Worm (Caenorhabditis elegans) whole organism, young adult: ENCODE data around the gene clec-141.

Experiments used
- B0019.2 ChIP-seq: fragments of 200-800 bp; sonication (Bioruptor generic); conservative IDR thresholded peaks from 2 replicates; pipeline ENCODE4 v1.3.6; 2022; ENCODE audit warnings: missing genetic modification reagents, missing genetic modification characterization, missing compliant biosample characterization
- B0035.1 ChIP-seq: sonication (generic microtip); optimal IDR thresholded peaks from 2 replicates; lab custom pipeline; 2016; ENCODE audit warnings: missing genetic modification characterization, mild to moderate bottlenecking, missing compliant biosample characterization, missing genotype, missing genetic modification reagents
- B0336.3 ChIP-seq: fragments of 200-800 bp; sonication (Bioruptor generic); IDR thresholded peaks from 2 replicates; pipeline ENCODE4 v1.3.6; 2022; ENCODE audit warnings: missing genetic modification characterization, missing compliant biosample characterization
- C06A6.2 ChIP-seq: fragments of 200-800 bp; sonication (Bioruptor generic); conservative IDR thresholded peaks from 2 replicates; pipeline ENCODE4 v1.3.6; 2022; ENCODE audit warnings: missing genetic modification characterization, missing compliant biosample characterization
- D2030.7 ChIP-seq: fragments of 200-800 bp; sonication (Bioruptor generic); IDR thresholded peaks from 2 replicates; pipeline ENCODE4 v1.3.6; 2022; ENCODE audit warnings: missing genetic modification reagents, missing genetic modification characterization, missing compliant biosample characterization
- F22D6.2 ChIP-seq: sonication (generic microtip); optimal IDR thresholded peaks from 2 replicates; lab custom pipeline; 2016; ENCODE audit warnings: mild to moderate bottlenecking, missing genetic modification characterization, missing compliant biosample characterization
- F33H1.4 ChIP-seq: fragments of 200-800 bp; sonication (Bioruptor generic); IDR thresholded peaks from 2 replicates; pipeline ENCODE4 v1.3.6; 2022; ENCODE audit warnings: missing genetic modification reagents, missing genetic modification characterization, missing compliant biosample characterization
- F37B4.10 ChIP-seq: fragments of 200-800 bp; sonication (Bioruptor generic); IDR thresholded peaks from 2 replicates; pipeline ENCODE4 v1.3.6; 2022; ENCODE audit warnings: missing genetic modification characterization, missing compliant biosample characterization
- F39B2.1 ChIP-seq: fragments of 200-800 bp; sonication (Bioruptor generic); IDR thresholded peaks from 2 replicates; pipeline ENCODE4 v1.3.6; 2022; ENCODE audit warnings: missing genetic modification reagents, missing genetic modification characterization, missing compliant biosample characterization
- F55B11.4 ChIP-seq: sonication (generic microtip); optimal IDR thresholded peaks from 2 replicates; lab custom pipeline; 2016; ENCODE audit warnings: missing compliant biosample characterization, missing genetic modification characterization, borderline replicate concordance; ENCODE audit not compliant: insufficient read depth
- F57C9.4 ChIP-seq: sonication (generic microtip); optimal IDR thresholded peaks from 2 replicates; lab custom pipeline; 2017; ENCODE audit warnings: mild to moderate bottlenecking, missing genetic modification characterization, missing compliant biosample characterization
- Y53G8AR.9 ChIP-seq: fragments of 200-800 bp; sonication (Bioruptor generic); conservative IDR thresholded peaks from 2 replicates; pipeline ENCODE4 v1.3.6; 2022; ENCODE audit warnings: missing genetic modification reagents, missing genetic modification characterization, missing compliant biosample characterization
- Y95B8A.8 ChIP-seq: fragments of 200-800 bp; sonication (Bioruptor generic); IDR thresholded peaks from 2 replicates; pipeline ENCODE4 v1.3.6; 2022; ENCODE audit warnings: missing genetic modification reagents, missing genetic modification characterization, missing compliant biosample characterization
- ZK185.1 ChIP-seq: sonication (generic microtip); optimal IDR thresholded peaks from 2 replicates; lab custom pipeline; 2016; ENCODE audit warnings: mild to moderate bottlenecking, missing genetic modification characterization, missing compliant biosample characterization; ENCODE audit not compliant: poor library complexity, severe bottlenecking
- ama-1 ChIP-seq, 3 experiments: fragments of 150-350 bp in 1 of 3; sonication (generic microtip) in 2 of 3; optimal IDR thresholded peaks; 2 replicates each; lab custom pipeline; 2014 to 2018; ENCODE audit warnings: missing biosample characterization in 2 of 3, missing genetic modification characterization in 2 of 3, missing genetic modification reagents in 2 of 3
- aptf-2 ChIP-seq: fragments of 200-800 bp; sonication (Bioruptor generic); conservative IDR thresholded peaks from 2 replicates; pipeline ENCODE4 v1.3.6; 2022; ENCODE audit warnings: missing genetic modification reagents, missing genetic modification characterization, missing compliant biosample characterization
- aptf-3 ChIP-seq: fragments of 200-800 bp; sonication (Bioruptor generic); IDR thresholded peaks from 2 replicates; pipeline ENCODE4 v1.3.6; 2022; ENCODE audit warnings: missing genetic modification characterization, missing compliant biosample characterization
- athp-1 ChIP-seq: sonication (generic microtip); optimal IDR thresholded peaks from 2 replicates; lab custom pipeline; 2017; ENCODE audit warnings: mild to moderate bottlenecking, missing genetic modification characterization, missing compliant biosample characterization
- attf-3 ChIP-seq: fragments of 200-800 bp; sonication (Bioruptor generic); conservative IDR thresholded peaks from 2 replicates; pipeline ENCODE4 v1.3.6; 2022; ENCODE audit warnings: missing genetic modification reagents, missing genetic modification characterization, missing compliant biosample characterization
- attf-5 ChIP-seq: fragments of 200-800 bp; sonication (Bioruptor generic); optimal IDR thresholded peaks from 2 replicates; lab custom pipeline; 2018; ENCODE audit warnings: mild to moderate bottlenecking, missing genetic modification characterization, missing compliant biosample characterization
- attf-6 ChIP-seq: fragments of 200-800 bp; sonication (Bioruptor generic); IDR thresholded peaks from 2 replicates; pipeline ENCODE4 v1.3.6; 2022; ENCODE audit warnings: missing genetic modification reagents, missing genetic modification characterization, missing compliant biosample characterization
- cebp-1 ChIP-seq, 2 experiments: fragments of 200-800 bp in 1 of 2; sonication (Bioruptor generic) in 1 of 2; sonication (generic microtip) in 1 of 2; IDR thresholded peaks in 1 of 2; optimal IDR thresholded peaks in 1 of 2; 2 replicates each; pipeline versions ENCODE4 v1.3.6 to Lab custom; 2017 to 2022; ENCODE audit warnings: missing compliant biosample characterization in 2 of 2, missing genetic modification characterization in 2 of 2, mild to moderate bottlenecking in 1 of 2, missing genetic modification reagents in 1 of 2, moderate library complexity in 1 of 2
- die-1 ChIP-seq: sonication (generic microtip); optimal IDR thresholded peaks from 2 replicates; lab custom pipeline; 2016; ENCODE audit warnings: missing genotype, mild to moderate bottlenecking, missing genetic modification characterization, missing compliant biosample characterization
- dox-1 ChIP-seq: fragments of 200-800 bp; sonication (Bioruptor generic); IDR thresholded peaks from 2 replicates; pipeline ENCODE4 v1.3.6; 2022; ENCODE audit warnings: missing genetic modification reagents, missing genetic modification characterization, missing compliant biosample characterization
- dpl-1 ChIP-seq: fragments of 150-350 bp; optimal IDR thresholded peaks from 2 replicates; lab custom pipeline; 2014; ENCODE audit warnings: missing biosample characterization, missing genetic modification reagents, missing genetic modification characterization
- egl-44 ChIP-seq: fragments of 200-800 bp; sonication (Bioruptor generic); IDR thresholded peaks from 2 replicates; pipeline ENCODE4 v1.3.6; 2022; ENCODE audit warnings: missing genetic modification reagents, missing genetic modification characterization, missing compliant biosample characterization
- ekl-4 ChIP-seq: fragments of 200-800 bp; sonication (Bioruptor generic); IDR thresholded peaks from 2 replicates; pipeline ENCODE4 v1.3.6; 2022; ENCODE audit warnings: missing genetic modification reagents, missing genetic modification characterization, missing compliant biosample characterization
- gei-17 ChIP-seq: fragments of 200-800 bp; sonication (Bioruptor generic); optimal IDR thresholded peaks from 2 replicates; lab custom pipeline; 2018; ENCODE audit warnings: mild to moderate bottlenecking, missing genetic modification characterization, missing compliant biosample characterization
- hmg-20 ChIP-seq: fragments of 200-800 bp; sonication (Bioruptor generic); IDR thresholded peaks from 2 replicates; pipeline ENCODE4 v1.3.6; 2022; ENCODE audit warnings: missing genetic modification reagents, missing genetic modification characterization, missing compliant biosample characterization
- let-607 ChIP-seq, 2 experiments: fragments of 200-800 bp in 1 of 2; sonication (Bioruptor generic) in 1 of 2; sonication (generic microtip) in 1 of 2; optimal IDR thresholded peaks; 2 replicates each; lab custom pipeline; 2016 to 2018; ENCODE audit warnings: mild to moderate bottlenecking in 2 of 2, missing compliant biosample characterization in 2 of 2, missing genetic modification characterization in 2 of 2, moderate library complexity in 2 of 2, missing genotype in 1 of 2
- lin-26 ChIP-seq: fragments of 200-800 bp; sonication (Bioruptor generic); IDR thresholded peaks from 2 replicates; pipeline ENCODE4 v1.3.6; 2022; ENCODE audit warnings: missing genetic modification reagents, missing genetic modification characterization, missing compliant biosample characterization
- lin-35 ChIP-seq, 3 experiments: fragments of 150-350 bp in 2 of 3; sonication (generic microtip) in 1 of 3; optimal IDR thresholded peaks; 2 replicates each; lab custom pipeline; 2014 to 2018; ENCODE audit warnings: missing biosample characterization in 3 of 3, missing genetic modification characterization in 3 of 3, missing genetic modification reagents in 3 of 3
- mxl-1 ChIP-seq: sonication (generic microtip); optimal IDR thresholded peaks from 2 replicates; lab custom pipeline; 2016; ENCODE audit warnings: missing genetic modification characterization, missing compliant biosample characterization
- nfya-2 ChIP-seq: fragments of 200-800 bp; sonication (Bioruptor generic); IDR thresholded peaks from 2 replicates; pipeline ENCODE4 v1.3.6; 2022; ENCODE audit warnings: missing genetic modification reagents, missing genetic modification characterization, missing compliant biosample characterization
- nhr-120 ChIP-seq: fragments of 200-800 bp; sonication (Bioruptor generic); IDR thresholded peaks from 2 replicates; pipeline ENCODE4 v1.3.6; 2022; ENCODE audit warnings: missing genetic modification characterization, missing compliant biosample characterization
- nhr-27 ChIP-seq: fragments of 200-800 bp; sonication (Bioruptor generic); optimal IDR thresholded peaks from 2 replicates; lab custom pipeline; 2018; ENCODE audit warnings: mild to moderate bottlenecking, missing genetic modification characterization, moderate library complexity, missing compliant biosample characterization
- pha-4 ChIP-seq: fragments of 150-350 bp; sonication (generic microtip); optimal IDR thresholded peaks from 2 replicates; lab custom pipeline; 2014; ENCODE audit warnings: missing biosample characterization, missing genetic modification reagents, missing genetic modification characterization
- rec-8 ChIP-seq, 2 experiments: sonication (generic microtip); optimal IDR thresholded peaks; 2 replicates each; lab custom pipeline; 2016; ENCODE audit warnings: mild to moderate bottlenecking in 2 of 2, missing genetic modification characterization in 2 of 2, missing genetic modification reagents in 2 of 2, missing genotype in 2 of 2, missing biosample characterization in 1 of 2, missing compliant biosample characterization in 1 of 2, moderate library complexity in 1 of 2
- sdz-38 ChIP-seq: sonication (generic microtip); optimal IDR thresholded peaks from 2 replicates; lab custom pipeline; 2016; ENCODE audit warnings: missing genotype, missing genetic modification characterization, missing compliant biosample characterization
- snpc-3.4 ChIP-seq: sonication (generic microtip); optimal IDR thresholded peaks from 2 replicates; lab custom pipeline; 2017; ENCODE audit warnings: missing genetic modification characterization, mild to moderate bottlenecking, missing compliant biosample characterization, antibody characterized with exemption, moderate library complexity, missing genotype, missing genetic modification reagents
- tlf-1 ChIP-seq: fragments of 200-800 bp; sonication (Bioruptor generic); optimal IDR thresholded peaks from 2 replicates; lab custom pipeline; 2018; ENCODE audit warnings: mild to moderate bottlenecking, missing genetic modification characterization, missing compliant biosample characterization
- xnd-1 ChIP-seq: sonication (generic microtip); optimal IDR thresholded peaks from 2 replicates; lab custom pipeline; 2016; ENCODE audit warnings: missing genotype, missing genetic modification reagents, missing genetic modification characterization, missing compliant biosample characterization
- zim-3 ChIP-seq: sonication (generic microtip); optimal IDR thresholded peaks from 2 replicates; lab custom pipeline; 2017; ENCODE audit warnings: mild to moderate bottlenecking, missing genetic modification characterization, moderate library complexity, missing compliant biosample characterization
- ztf-18 ChIP-seq: sonication (generic microtip); optimal IDR thresholded peaks from 2 replicates; lab custom pipeline; 2016; ENCODE audit warnings: missing genotype, mild to moderate bottlenecking, missing genetic modification characterization, missing compliant biosample characterization
- ztf-22 ChIP-seq: fragments of 200-800 bp; sonication (Bioruptor generic); optimal IDR thresholded peaks from 2 replicates; lab custom pipeline; 2018; ENCODE audit warnings: mild to moderate bottlenecking, missing genetic modification characterization, moderate library complexity, missing compliant biosample characterization
- ztf-3 ChIP-seq: fragments of 200-800 bp; sonication (Bioruptor generic); optimal IDR thresholded peaks from 2 replicates; lab custom pipeline; 2018; ENCODE audit warnings: mild to moderate bottlenecking, missing genetic modification characterization, missing compliant biosample characterization

Gene clec-141

DNA sequence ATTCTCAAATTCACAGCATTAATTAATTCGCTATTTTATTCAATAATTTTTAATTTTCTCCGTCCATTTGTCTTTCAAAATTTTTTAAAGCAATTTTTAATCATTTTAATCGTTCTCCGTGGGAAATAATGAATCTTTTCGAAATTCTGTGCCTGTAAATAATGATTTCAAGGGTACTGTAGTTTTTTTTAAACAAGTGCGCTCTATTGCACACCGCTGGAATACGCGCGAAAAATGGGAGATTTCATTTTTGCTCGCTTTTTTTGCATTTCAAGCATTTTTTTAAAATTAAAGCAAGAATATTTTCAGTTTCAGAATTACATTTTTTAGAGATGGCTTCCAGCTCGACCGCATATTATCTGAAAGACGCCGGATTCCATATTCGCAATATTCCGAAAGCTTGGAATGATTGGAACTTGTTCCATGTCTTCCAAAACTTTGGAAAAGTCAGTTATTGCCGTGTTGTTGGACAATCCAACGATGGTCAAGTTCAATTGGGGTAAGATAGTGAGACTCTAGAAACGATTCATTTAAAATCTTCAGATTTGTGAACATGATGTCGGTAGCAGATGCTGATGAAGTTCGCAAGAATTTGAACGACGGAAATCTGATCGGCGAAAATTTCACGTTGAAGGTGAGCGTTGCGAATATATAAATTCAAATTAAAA lies 13.6 kb upstream of the clec-141 start, which contains the start of gene tofu-6:
tofu-6 (plus strand) TSS at position 302 of the 668 bp plus-strand sequence.
- no peak for TF ChIP-seq die-1 (tag; lab: Kevin White, UChicago)
- TF ChIP-seq ekl-4, result no peak
- no peak for TF ChIP-seq zim-3
- TF ChIP-seq ztf-18 (tag; lab: Kevin White, UChicago), result no peak
- TF ChIP-seq sdz-38, result no peak
- no peak for TF ChIP-seq attf-5 (GFP tag; lab: Kevin White, UChicago)
- no peak for TF ChIP-seq ztf-22 (GFP tag; lab: Kevin White, UChicago)
- no peak for TF ChIP-seq B0035.1 (tag; lab: Kevin White, UChicago)
- no peak for TF ChIP-seq let-607 (tag; optimal IDR thresholded peaks at IDR 0.05; lab: Kevin White, UChicago)
- TF ChIP-seq F55B11.4, result no peak
- TF ChIP-seq Y95B8A.8 (GFP tag; lab: Robert Waterston, UW), result peak; percentile 50; the same call in 1 of the 2 replicates
- TF ChIP-seq dpl-1 (GFP tag; lab: Kevin White, UChicago), result peak; percentile 83
- 0 out of 2 replicates have a peak, but pooled peaks have one; percentile 25 for TF ChIP-seq B0336.3 (GFP tag; lab: Robert Waterston, UW)
- TF ChIP-seq ama-1 (optimal IDR thresholded peaks at IDR 0.05; lab: Kevin White, UChicago), result no peak
- TF ChIP-seq ama-1 (GFP tag; optimal IDR thresholded peaks at IDR 0.05; lab: Kevin White, UChicago), result no peak
- TF ChIP-seq tlf-1 (GFP tag; lab: Kevin White, UChicago), result peak; percentile 39
- no peak for TF ChIP-seq mxl-1 (tag; lab: Kevin White, UChicago)
- TF ChIP-seq F37B4.10 (GFP tag; lab: Robert Waterston, UW), result no peak
- no peak for TF ChIP-seq F22D6.2 (tag; lab: Kevin White, UChicago)
- TF ChIP-seq dox-1 (GFP tag; lab: Robert Waterston, UW), result peak; percentile 63
- TF ChIP-seq xnd-1, result peak; percentile 94
- no peak for TF ChIP-seq nhr-27 (tag; lab: Kevin White, UChicago)
- TF ChIP-seq nfya-2, result no peak
- TF ChIP-seq F39B2.1 (GFP tag; lab: Robert Waterston, UW), result no peak
- TF ChIP-seq attf-3 (GFP tag; lab: Robert Waterston, UW), result 0 out of 2 replicates have a peak, but pooled peaks have one; percentile 15
- peak; percentile 87 for TF ChIP-seq D2030.7
- TF ChIP-seq attf-6, result no peak
- no peak for TF ChIP-seq ztf-3 (GFP tag; lab: Kevin White, UChicago)
- TF ChIP-seq lin-35 (GFP tag; optimal IDR thresholded peaks at IDR 0.05; lab: Kevin White, UChicago), result peak in 1 of 3 experiments; percentile 73
- TF ChIP-seq lin-26, result no peak
- no peak for TF ChIP-seq C06A6.2
- TF ChIP-seq athp-1 (tag; lab: Kevin White, UChicago), result no peak
- TF ChIP-seq B0019.2 (GFP tag; lab: Robert Waterston, UW), result 0 out of 2 replicates have a peak, but pooled peaks have one; percentile 59
- TF ChIP-seq F33H1.4 (GFP tag; lab: Robert Waterston, UW), result peak; percentile 78
- no peak for TF ChIP-seq cebp-1 (GFP tag; IDR thresholded peaks at IDR 0.05; lab: Robert Waterston, UW)
- no peak for TF ChIP-seq cebp-1 (tag; optimal IDR thresholded peaks at IDR 0.05; lab: Kevin White, UChicago)
- TF ChIP-seq nhr-120 (GFP tag; lab: Robert Waterston, UW), result no peak
- TF ChIP-seq gei-17 (GFP tag; lab: Kevin White, UChicago), result no peak
- no peak for TF ChIP-seq hmg-20 (GFP tag; lab: Robert Waterston, UW)
- no peak for TF ChIP-seq egl-44
- peak; percentile 78 for TF ChIP-seq snpc-3.4 (tag; lab: Kevin White, UChicago)
- no peak for TF ChIP-seq aptf-3 (GFP tag; lab: Robert Waterston, UW)
- TF ChIP-seq aptf-2 (GFP tag; lab: Robert Waterston, UW), result no peak
- no peak for TF ChIP-seq pha-4
- TF ChIP-seq ZK185.1 (tag; lab: Kevin White, UChicago), result no peak
- no peak for TF ChIP-seq F57C9.4 (tag; lab: Kevin White, UChicago)
- TF ChIP-seq rec-8 (tag; optimal IDR thresholded peaks at IDR 0.05; lab: Kevin White, UChicago), result no peak
- no peak for TF ChIP-seq Y53G8AR.9 (GFP tag; lab: Robert Waterston, UW)
